Fruit fly (Drosophila melanogaster) S2 (cell line): ENCODE results near the gene CG13386.

Source experiments
- CG8478 ChIP-seq: fragments of >200 bp; optimal IDR thresholded peaks from 2 replicates; lab custom pipeline; 2018
- CTCF ChIP-seq, 2 experiments: fragments of >200 bp; optimal IDR thresholded peaks; 2 replicates each; lab custom pipeline; 2018

- TF ChIP-seq CG8478 (no peak), CTCF (optimal IDR thresholded peaks at IDR 0.05; lab: Kevin White, UChicago) (no peak)
Observed at dm6 chr2L:8438052-8438451, 39.2 kb downstream of the CG13386 start, which contains the start of gene mus201.
